Worm (Caenorhabditis elegans): ENCODE data around the gene act-1.

DNA sequence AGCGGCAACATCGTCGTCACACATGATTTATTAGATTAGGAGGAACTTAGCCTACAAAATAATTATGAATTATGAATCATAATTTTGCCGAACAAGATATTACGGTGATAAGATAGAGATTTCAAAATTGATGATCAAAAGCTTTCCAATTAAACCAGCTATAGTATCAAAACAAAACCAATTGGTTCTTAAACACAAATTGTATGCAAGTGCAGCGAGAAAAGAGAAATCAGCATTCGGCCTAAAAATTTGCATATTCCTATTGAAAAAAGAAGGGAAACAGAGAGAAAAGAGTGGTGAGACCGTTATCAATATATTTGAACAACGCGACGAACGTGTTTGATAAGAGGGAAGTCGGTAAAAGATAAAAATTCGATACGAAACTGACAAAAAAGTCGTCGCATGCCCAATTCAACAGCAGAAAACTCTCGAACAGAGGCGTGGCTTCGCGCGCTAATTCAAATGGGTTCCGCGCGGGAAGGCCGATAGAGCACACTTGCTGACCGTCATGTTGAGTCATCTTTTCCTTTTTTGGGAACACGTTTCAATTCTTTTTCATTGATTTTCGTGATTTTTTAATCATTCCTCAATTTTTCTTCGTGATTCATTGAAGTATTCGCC, 2.6 kb upstream of the act-1 start, which contains the start of gene act-2:
- TF ChIP-seq M03D4.4 (tag; optimal IDR thresholded peaks at IDR 0.05) = no peak
- no peak for TF ChIP-seq ceh-83 (GFP tag; optimal IDR thresholded peaks at IDR 0.05)
- peak; percentile 76 for TF ChIP-seq pha-4 (tag; optimal IDR thresholded peaks at IDR 0.05)
- TF ChIP-seq ces-1 (GFP tag; optimal IDR thresholded peaks at IDR 0.05) = peak; percentile 69
- no peak for TF ChIP-seq ceh-43 (GFP tag; optimal IDR thresholded peaks at IDR 0.05)
- TF ChIP-seq snpc-4 (tag; optimal IDR thresholded peaks at IDR 0.05) = no peak
- no peak for TF ChIP-seq unc-62 (GFP tag; optimal IDR thresholded peaks at IDR 0.05)
- no peak for TF ChIP-seq unc-39 (tag; optimal IDR thresholded peaks at IDR 0.05)
